Fruit fly (Drosophila melanogaster): ENCODE results near the gene TSG101.

Gene TSG101

dm6 chr3L:16803708-16804350 is 38.3 kb upstream of the TSG101 start (continued):
- TF ChIP-seq nom (GFP tag; optimal IDR thresholded peaks at IDR 0.05) = no peak
- TF ChIP-seq twi (tag; optimal IDR thresholded peaks at IDR 0.05) = no peak
- TF ChIP-seq CG18619 (GFP tag; optimal IDR thresholded peaks at IDR 0.05) = no peak
- peak; percentile 82 for TF ChIP-seq GATAe (GFP tag; conservative IDR thresholded peaks at IDR 0.05)
- TF ChIP-seq sob (GFP tag; IDR thresholded peaks at IDR 0.05) = no peak
- no peak for TF ChIP-seq Scr (GFP tag; IDR thresholded peaks at IDR 0.05; ENCODE audit: partially characterized antibody)
- no peak for TF ChIP-seq fru (optimal IDR thresholded peaks at IDR 0.05)
- TF ChIP-seq Stat92E (GFP tag; optimal IDR thresholded peaks at IDR 0.05) = no peak
- no peak for TF ChIP-seq CG11093 (GFP tag; IDR thresholded peaks at IDR 0.05)
- TF ChIP-seq cad (GFP tag; optimal IDR thresholded peaks at IDR 0.05) = peak; percentile 59
- no peak for TF ChIP-seq CG18764 (GFP tag; optimal IDR thresholded peaks at IDR 0.05)
- no peak for TF ChIP-seq CG11560 (tag; IDR thresholded peaks at IDR 0.05)
- TF ChIP-seq CG8281 (tag; optimal IDR thresholded peaks at IDR 0.05) = peak; percentile 23
- no peak for TF ChIP-seq CG12155 (GFP tag; optimal IDR thresholded peaks at IDR 0.05)
- no peak for TF ChIP-seq CG4707 (GFP tag; optimal IDR thresholded peaks at IDR 0.05)
- TF ChIP-seq CoRest (tag; optimal IDR thresholded peaks at IDR 0.05) = no peak

- TF ChIP-seq danr (GFP tag; IDR thresholded peaks at IDR 0.05) (no peak), wdn (GFP tag; IDR thresholded peaks at IDR 0.05) (no peak), so (GFP tag; IDR thresholded peaks at IDR 0.05) (0 out of 3 replicates have a peak, but pooled peaks have one; percentile 21), Doc3 (GFP tag; IDR thresholded peaks at IDR 0.05; ENCODE audit: partially characterized antibody) (no peak), PHDP (tag; optimal IDR thresholded peaks at IDR 0.05) (no peak), CG8089 (GFP tag; optimal IDR thresholded peaks at IDR 0.05) (no peak), disco-r (GFP tag; optimal IDR thresholded peaks at IDR 0.05) (no peak), sc (optimal IDR thresholded peaks at IDR 0.05) (no peak), sc (GFP tag; optimal IDR thresholded peaks at IDR 0.05) (no peak), Jarid2 (GFP tag; optimal IDR thresholded peaks at IDR 0.05) (no peak), wek (GFP tag; optimal IDR thresholded peaks at IDR 0.05) (no peak), CG3847 (GFP tag; IDR thresholded peaks at IDR 0.05) (no peak), Ets97D (GFP tag; optimal IDR thresholded peaks at IDR 0.05) (no peak), Mrtf (GFP tag; IDR thresholded peaks at IDR 0.05) (no peak), chm (GFP tag; IDR thresholded peaks at IDR 0.05) (no peak), H2.0 (GFP tag; IDR thresholded peaks at IDR 0.05) (no peak), CG17328 (GFP tag; IDR thresholded peaks at IDR 0.05) (0 out of 2 replicates have a peak, but pooled peaks have one; percentile 19), tll (GFP tag; optimal IDR thresholded peaks at IDR 0.05) (no peak), Opbp (GFP tag; IDR thresholded peaks at IDR 0.05; ENCODE audit: partially characterized antibody) (0 out of 3 replicates have a peak, but pooled peaks have one; percentile 6), CG4282 (GFP tag; optimal IDR thresholded peaks at IDR 0.05) (no peak), nau (GFP tag; optimal IDR thresholded peaks at IDR 0.05) (no peak), Usf (GFP tag; optimal IDR thresholded peaks at IDR 0.05) (no peak), CG12942 (GFP tag; optimal IDR thresholded peaks at IDR 0.05) (no peak), CG43689 (GFP tag; IDR thresholded peaks at IDR 0.05) (no peak), CG2116 (GFP tag; optimal IDR thresholded peaks at IDR 0.05) (no peak), CG7987 (GFP tag; optimal IDR thresholded peaks at IDR 0.05) (no peak), CG11085 (GFP tag; IDR thresholded peaks at IDR 0.05) (no peak), CG13123 (GFP tag; optimal IDR thresholded peaks at IDR 0.05) (no peak), tio (GFP tag; optimal IDR thresholded peaks at IDR 0.05) (no peak), D19A (tag; optimal IDR thresholded peaks at IDR 0.05) (no peak), wor (GFP tag; IDR thresholded peaks at IDR 0.05) (no peak), CG15269 (tag; optimal IDR thresholded peaks at IDR 0.05) (no peak), CG2678 (tag; optimal IDR thresholded peaks at IDR 0.05) (no peak), Optix (GFP tag; IDR thresholded peaks at IDR 0.05) (0 out of 3 replicates have a peak, but pooled peaks have one; percentile 38), Deaf1 (tag; optimal IDR thresholded peaks at IDR 0.05) (no peak)
Observed at dm6 chr3L:16804627-16805026, 37.5 kb upstream of the TSG101 start, which contains the start of gene nudC. Gene nudC, plus strand, starts transcription at chr3L:16804994.
